Fruit fly (Drosophila melanogaster): ENCODE measurements around the gene Larp4B.

The Larp4B gene

dm6 chr3L:3178530-3179096 lies 46.0 kb upstream of the Larp4B start, which contains the start of the genes MnM and Girdin (continued):
- no peak for TF ChIP-seq Sox102F (GFP tag; optimal IDR thresholded peaks at IDR 0.05)
- TF ChIP-seq CG2199 (GFP tag; IDR thresholded peaks at IDR 0.05) = no peak
- peak; percentile 75 for TF ChIP-seq her (GFP tag; optimal IDR thresholded peaks at IDR 0.05)
- TF ChIP-seq sug (tag; optimal IDR thresholded peaks at IDR 0.05) = no peak
- peak; percentile 4 for TF ChIP-seq CG16815 (GFP tag; optimal IDR thresholded peaks at IDR 0.05)
- TF ChIP-seq zfh1 (GFP tag; IDR thresholded peaks at IDR 0.05) = peak; percentile 16; the same call in 1 of the 3 replicates
- TF ChIP-seq CG33213 (GFP tag; optimal IDR thresholded peaks at IDR 0.05) = peak; percentile 64
- TF ChIP-seq CG12659 (GFP tag; optimal IDR thresholded peaks at IDR 0.05) = peak; percentile 82
- peak; percentile 29 for TF ChIP-seq Dek (tag; optimal IDR thresholded peaks at IDR 0.05)
- 0 out of 2 replicates have a peak, but pooled peaks have one; percentile 49 for TF ChIP-seq CG42726 (GFP tag; IDR thresholded peaks at IDR 0.05; ENCODE audit: partially characterized antibody)
- 0 out of 3 replicates have a peak, but pooled peaks have one; percentile 43 for TF ChIP-seq CG7963 (GFP tag; IDR thresholded peaks at IDR 0.05; ENCODE audit: partially characterized antibody)
- TF ChIP-seq shn (GFP tag; optimal IDR thresholded peaks at IDR 0.05) = peak; percentile 87
- TF ChIP-seq Awh (GFP tag; IDR thresholded peaks at IDR 0.05) = no peak
- TF ChIP-seq jumu (GFP tag; optimal IDR thresholded peaks at IDR 0.05) = peak; percentile 86
- no peak for TF ChIP-seq corto (GFP tag; optimal IDR thresholded peaks at IDR 0.05)
- TF ChIP-seq sisA (GFP tag; IDR thresholded peaks at IDR 0.05) = peak; percentile 56
- peak; percentile 91 for TF ChIP-seq sd (tag; optimal IDR thresholded peaks at IDR 0.05)
- TF ChIP-seq ato (GFP tag; IDR thresholded peaks at IDR 0.05; ENCODE audit: partially characterized antibody) = peak; percentile 64; the same call in 1 of the 2 replicates
- TF ChIP-seq da (GFP tag; optimal IDR thresholded peaks at IDR 0.05) = peak; percentile 28
- no peak for TF ChIP-seq CG7271 (tag; optimal IDR thresholded peaks at IDR 0.05)
- TF ChIP-seq CG30020 (tag; optimal IDR thresholded peaks at IDR 0.05) = peak; percentile 73
- TF ChIP-seq CG8089 (GFP tag; optimal IDR thresholded peaks at IDR 0.05) = peak; percentile 64
- peak; percentile 88 for TF ChIP-seq sna (GFP tag; IDR thresholded peaks at IDR 0.05; ENCODE audit: partially characterized antibody)
- TF ChIP-seq CG10979 (tag; optimal IDR thresholded peaks at IDR 0.05) = peak; percentile 36
- TF ChIP-seq Gsc (GFP tag; IDR thresholded peaks at IDR 0.05) = no peak
- TF ChIP-seq Dfd (GFP tag; optimal IDR thresholded peaks at IDR 0.05) = no peak
- TF ChIP-seq vfl (GFP tag; optimal IDR thresholded peaks at IDR 0.05) = peak; percentile 56
- peak; percentile 28; the same call in 1 of the 2 replicates for TF ChIP-seq CG4404 (GFP tag; IDR thresholded peaks at IDR 0.05)
- peak; percentile 87 for TF ChIP-seq HLH54F (GFP tag; optimal IDR thresholded peaks at IDR 0.05)
- peak; percentile 50 for TF ChIP-seq Neu2 (GFP tag; optimal IDR thresholded peaks at IDR 0.05; ENCODE audit: borderline replicate concordance)
- TF ChIP-seq pho (GFP tag; optimal IDR thresholded peaks at IDR 0.05) = peak; percentile 86
- no peak for TF ChIP-seq gcm (GFP tag; optimal IDR thresholded peaks at IDR 0.05)
- TF ChIP-seq wor (GFP tag; IDR thresholded peaks at IDR 0.05) = peak; percentile 24; the same call in 1 of the 2 replicates
- TF ChIP-seq ftz-f1 (GFP tag; optimal IDR thresholded peaks at IDR 0.05) = no peak
- no peak for TF ChIP-seq CG4282 (GFP tag; optimal IDR thresholded peaks at IDR 0.05)
- TF ChIP-seq kah (GFP tag; optimal IDR thresholded peaks at IDR 0.05) = no peak
- peak; percentile 50 for TF ChIP-seq ems (GFP tag; optimal IDR thresholded peaks at IDR 0.05)
- TF ChIP-seq CG2116 (GFP tag; optimal IDR thresholded peaks at IDR 0.05) = peak; percentile 85
- peak; percentile 81 for TF ChIP-seq CoRest (tag; optimal IDR thresholded peaks at IDR 0.05)
- no peak for TF ChIP-seq Nf-YB (GFP tag; optimal IDR thresholded peaks at IDR 0.05)
- TF ChIP-seq Six4 (GFP tag; optimal IDR thresholded peaks at IDR 0.05) = peak; percentile 19
- TF ChIP-seq row (GFP tag; IDR thresholded peaks at IDR 0.05) = peak; percentile 92
- peak; percentile 69 for TF ChIP-seq Bteb2 (GFP tag; optimal IDR thresholded peaks at IDR 0.05)
- peak; percentile 59 for TF ChIP-seq nerfin-2 (GFP tag; IDR thresholded peaks at IDR 0.05; ENCODE audit: partially characterized antibody)
- TF ChIP-seq ewg (GFP tag; optimal IDR thresholded peaks at IDR 0.05) = peak; percentile 10
- TF ChIP-seq Xbp1 (GFP tag; optimal IDR thresholded peaks at IDR 0.05) = peak; percentile 79
- TF ChIP-seq scrt (GFP tag; optimal IDR thresholded peaks at IDR 0.05) = no peak
- no peak for TF ChIP-seq CG8765 (GFP tag; IDR thresholded peaks at IDR 0.05)
- peak; percentile 51 for TF ChIP-seq NC2β (GFP tag; optimal IDR thresholded peaks at IDR 0.05)
- peak; percentile 75 for TF ChIP-seq maf-S (GFP tag; optimal IDR thresholded peaks at IDR 0.05)

All from whole organism, embryonic.